Worm (Caenorhabditis elegans): ENCODE measurements around the gene T11B7.1.

T11B7.1 gene

DNA sequence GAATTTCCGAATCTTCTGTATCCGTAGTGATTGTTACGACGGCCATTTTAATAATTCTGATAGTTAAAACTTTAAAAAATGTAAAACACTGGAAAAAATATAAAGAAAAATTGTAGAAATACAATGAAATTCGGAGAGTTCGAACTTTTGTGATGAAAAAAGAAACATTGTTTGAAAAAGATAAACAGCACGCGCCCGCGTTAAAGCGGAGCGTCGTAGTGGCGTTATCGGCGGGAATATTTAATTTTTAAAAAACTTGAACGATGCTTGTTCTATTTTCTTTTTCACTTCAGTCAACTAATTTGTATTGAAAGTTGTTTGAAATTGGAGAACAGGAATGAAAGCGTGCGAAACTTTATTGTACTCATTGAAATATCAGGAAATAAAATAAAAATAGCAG lies 29.1 kb downstream of the T11B7.1 start, which contains the start of gene npp-23:
Gene npp-23 (minus strand): TSS at position 56 of the 400 bp plus-strand sequence.
- TF ChIP-seq ceh-13 (GFP tag; optimal IDR thresholded peaks at IDR 0.05) (no peak), scrt-1 (GFP tag; IDR thresholded peaks at IDR 0.05) (no peak), F13C5.2 (tag; optimal IDR thresholded peaks at IDR 0.05) (no peak), tra-4 (tag; optimal IDR thresholded peaks at IDR 0.05) (no peak), flt-1 (GFP tag; IDR thresholded peaks at IDR 0.05) (no peak), hnd-1 (tag; optimal IDR thresholded peaks at IDR 0.05) (no peak), aly-1 (tag; optimal IDR thresholded peaks at IDR 0.05) (no peak), sea-1 (GFP tag; conservative IDR thresholded peaks at IDR 0.05) (no peak)

DNA sequence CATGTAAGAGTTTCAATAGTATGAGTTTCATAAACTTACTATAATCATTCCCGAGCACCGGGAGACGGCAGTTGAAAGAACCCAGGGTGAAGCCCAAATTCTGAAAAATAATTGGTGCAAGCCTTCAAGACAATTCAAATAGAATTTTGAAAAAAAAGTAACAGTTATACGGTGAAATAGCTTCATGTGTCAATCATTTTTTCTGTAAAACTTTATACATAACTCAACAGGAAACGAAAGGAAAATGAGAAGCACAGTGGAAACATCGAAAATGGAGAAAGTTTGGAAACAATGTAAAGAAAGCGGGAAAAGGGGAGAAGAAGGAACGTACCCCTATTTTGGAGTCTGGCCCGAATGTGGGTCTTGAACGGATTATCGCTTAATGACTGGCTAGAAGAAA lies 32.4 kb downstream of the T11B7.1 start, which contains the start of gene C09G9.3:
Gene C09G9.3 (minus strand): TSS at position 101 of the 400 bp plus-strand sequence.
- TF ChIP-seq B0310.2 (tag; optimal IDR thresholded peaks at IDR 0.05): no peak
- TF ChIP-seq pes-1 (GFP tag; IDR thresholded peaks at IDR 0.05): no peak
- TF ChIP-seq tra-4 (tag; optimal IDR thresholded peaks at IDR 0.05): no peak
- TF ChIP-seq ceh-13 (GFP tag; optimal IDR thresholded peaks at IDR 0.05): no peak

DNA sequence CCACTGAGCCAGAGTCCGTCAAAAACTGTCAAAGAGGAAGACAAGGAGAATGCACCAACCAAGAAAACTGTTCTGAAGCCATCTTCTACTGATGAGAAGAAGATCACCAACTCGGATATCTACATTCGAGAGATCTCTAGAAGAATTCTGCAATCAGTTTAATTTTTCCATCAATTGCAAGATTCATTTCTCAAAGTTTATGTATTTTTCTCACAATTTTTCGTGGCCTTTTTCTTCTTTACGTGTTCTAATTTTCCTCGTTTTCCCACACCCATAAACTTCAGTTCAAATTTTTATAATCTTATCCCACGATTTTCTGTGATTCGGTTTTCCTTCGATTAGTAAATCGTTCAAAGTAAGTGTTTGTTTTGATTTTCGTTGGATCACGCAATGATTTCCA lies 33.3 kb downstream of the T11B7.1 start, which contains the start of gene hdl-2:
Gene hdl-2 (plus strand): TSS at position 301 of the 400 bp plus-strand sequence.
- TF ChIP-seq aly-1 (tag; optimal IDR thresholded peaks at IDR 0.05) (no peak), sea-1 (GFP tag; conservative IDR thresholded peaks at IDR 0.05) (no peak), ceh-13 (GFP tag; optimal IDR thresholded peaks at IDR 0.05) (no peak), F13C5.2 (tag; optimal IDR thresholded peaks at IDR 0.05) (no peak), tbx-11 (GFP tag; IDR thresholded peaks at IDR 0.05) (no peak), tra-4 (tag; optimal IDR thresholded peaks at IDR 0.05) (no peak), hmbx-1 (tag; optimal IDR thresholded peaks at IDR 0.05) (no peak), ama-1 (optimal IDR thresholded peaks at IDR 0.05) (no peak), ceh-36 (tag; optimal IDR thresholded peaks at IDR 0.05) (no peak), tbx-37 (GFP tag; conservative IDR thresholded peaks at IDR 0.05) (no peak), flt-1 (GFP tag; IDR thresholded peaks at IDR 0.05) (no peak)

DNA sequence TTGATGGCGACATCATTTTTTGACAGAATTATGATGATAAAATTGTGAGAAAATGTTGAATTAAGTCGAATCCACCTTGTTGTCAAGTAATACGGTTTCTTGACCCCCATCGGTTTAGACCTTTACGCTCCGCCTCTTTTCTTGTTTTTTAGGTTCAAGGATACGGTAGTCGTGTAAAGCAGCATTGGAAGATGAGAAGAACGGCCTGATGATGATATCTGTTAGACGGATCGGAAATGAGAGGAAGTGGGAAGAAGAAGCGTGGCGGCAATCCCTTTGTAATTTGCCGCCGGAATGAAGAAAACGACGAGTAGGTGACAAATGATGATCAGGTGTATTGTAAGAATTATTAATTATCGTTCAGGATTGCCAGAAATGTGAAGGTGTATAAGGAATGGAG lies 39.3 kb downstream of the T11B7.1 start, which contains the start of gene npax-4:
Gene npax-4 (minus strand): TSS at position 101 of the 400 bp plus-strand sequence.
- no peak for TF ChIP-seq hnd-1 (tag; optimal IDR thresholded peaks at IDR 0.05)
- no peak for TF ChIP-seq aly-1 (tag; optimal IDR thresholded peaks at IDR 0.05)
- TF ChIP-seq B0310.2 (tag; optimal IDR thresholded peaks at IDR 0.05): no peak
- TF ChIP-seq F13C5.2 (tag; optimal IDR thresholded peaks at IDR 0.05): no peak
- TF ChIP-seq hmbx-1 (tag; optimal IDR thresholded peaks at IDR 0.05): no peak
- TF ChIP-seq pes-1 (GFP tag; IDR thresholded peaks at IDR 0.05): no peak
- no peak for TF ChIP-seq tbx-11 (GFP tag; IDR thresholded peaks at IDR 0.05)
- TF ChIP-seq ets-7 (tag; optimal IDR thresholded peaks at IDR 0.05): no peak
- TF ChIP-seq ceh-36 (tag; optimal IDR thresholded peaks at IDR 0.05): no peak
- no peak for TF ChIP-seq ceh-13 (GFP tag; optimal IDR thresholded peaks at IDR 0.05)
- TF ChIP-seq hmg-4 (GFP tag; optimal IDR thresholded peaks at IDR 0.05): no peak
- TF ChIP-seq tbx-37 (GFP tag; conservative IDR thresholded peaks at IDR 0.05): no peak
- TF ChIP-seq scrt-1 (GFP tag; IDR thresholded peaks at IDR 0.05): no peak
- TF ChIP-seq tra-4 (tag; optimal IDR thresholded peaks at IDR 0.05): no peak
- no peak for TF ChIP-seq ama-1 (optimal IDR thresholded peaks at IDR 0.05)
- TF ChIP-seq flt-1 (GFP tag; IDR thresholded peaks at IDR 0.05): no peak
- no peak for TF ChIP-seq sea-1 (GFP tag; conservative IDR thresholded peaks at IDR 0.05)

DNA sequence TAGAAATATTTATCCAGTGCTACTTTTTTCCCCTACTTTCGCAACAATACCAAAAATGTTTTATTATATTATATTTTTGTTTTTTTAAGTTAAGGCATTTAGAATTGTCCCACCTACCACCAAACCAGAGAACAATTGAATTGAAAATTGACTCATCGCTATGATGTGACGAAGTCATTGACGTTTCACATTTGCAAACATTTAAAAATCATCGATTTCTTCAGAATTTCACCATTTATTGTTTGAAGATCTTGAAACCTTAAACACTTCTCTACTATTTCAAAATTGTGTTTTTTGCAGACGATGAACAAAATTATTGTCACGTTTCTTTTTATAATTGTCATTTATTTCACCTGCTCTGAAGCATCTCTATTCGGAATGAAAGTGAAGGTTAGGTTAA lies 40.7 kb downstream of the T11B7.1 start, which contains the start of gene C09G9.8:
Gene C09G9.8 (plus strand): TSS at position 301 of the 400 bp plus-strand sequence.
- TF ChIP-seq ceh-13 (GFP tag; optimal IDR thresholded peaks at IDR 0.05) (no peak), ets-7 (tag; optimal IDR thresholded peaks at IDR 0.05) (no peak), hmbx-1 (tag; optimal IDR thresholded peaks at IDR 0.05) (no peak), ama-1 (optimal IDR thresholded peaks at IDR 0.05) (no peak), F13C5.2 (tag; optimal IDR thresholded peaks at IDR 0.05) (no peak), tbx-11 (GFP tag; IDR thresholded peaks at IDR 0.05) (no peak), tbx-37 (GFP tag; conservative IDR thresholded peaks at IDR 0.05) (no peak), pes-1 (GFP tag; IDR thresholded peaks at IDR 0.05) (no peak), aly-1 (tag; optimal IDR thresholded peaks at IDR 0.05) (no peak), ceh-36 (tag; optimal IDR thresholded peaks at IDR 0.05) (no peak), flt-1 (GFP tag; IDR thresholded peaks at IDR 0.05) (no peak), scrt-1 (GFP tag; IDR thresholded peaks at IDR 0.05) (no peak), B0310.2 (tag; optimal IDR thresholded peaks at IDR 0.05) (no peak)

DNA sequence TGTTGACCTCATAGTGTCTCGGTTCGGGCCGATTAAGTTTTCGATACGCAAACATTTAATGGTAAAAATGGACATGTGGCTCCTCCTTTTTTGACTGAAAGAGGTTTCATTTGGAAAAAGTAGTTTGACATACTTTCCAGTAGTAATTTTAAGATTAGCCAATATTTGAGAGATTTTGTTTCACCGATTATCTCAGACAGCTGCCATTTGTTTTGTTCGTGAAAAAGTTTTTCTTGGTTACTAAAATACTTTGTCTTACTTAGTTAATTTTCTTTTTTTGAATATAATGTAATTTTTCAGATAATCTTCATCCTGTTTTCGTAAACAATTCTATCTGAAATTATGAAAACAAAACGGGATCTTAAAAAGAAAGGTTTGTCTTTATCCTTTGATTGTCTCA lies 45.7 kb downstream of the T11B7.1 start, which contains the start of gene C09G9.5:
Gene C09G9.5 (plus strand): TSS at position 301 of the 400 bp plus-strand sequence.
- no peak for TF ChIP-seq aly-1 (tag; optimal IDR thresholded peaks at IDR 0.05)
- TF ChIP-seq hmbx-1 (tag; optimal IDR thresholded peaks at IDR 0.05): no peak
- TF ChIP-seq tra-4 (tag; optimal IDR thresholded peaks at IDR 0.05): no peak
- no peak for TF ChIP-seq flt-1 (GFP tag; IDR thresholded peaks at IDR 0.05)
- no peak for TF ChIP-seq tbx-11 (GFP tag; IDR thresholded peaks at IDR 0.05)
- no peak for TF ChIP-seq ceh-13 (GFP tag; optimal IDR thresholded peaks at IDR 0.05)
- TF ChIP-seq sea-1 (GFP tag; conservative IDR thresholded peaks at IDR 0.05): no peak
- no peak for TF ChIP-seq hmg-4 (GFP tag; optimal IDR thresholded peaks at IDR 0.05)
- no peak for TF ChIP-seq ama-1 (optimal IDR thresholded peaks at IDR 0.05)
- TF ChIP-seq ceh-36 (tag; optimal IDR thresholded peaks at IDR 0.05): no peak
- TF ChIP-seq B0310.2 (tag; optimal IDR thresholded peaks at IDR 0.05): no peak
- TF ChIP-seq tbx-37 (GFP tag; conservative IDR thresholded peaks at IDR 0.05): no peak
- no peak for TF ChIP-seq hnd-1 (tag; optimal IDR thresholded peaks at IDR 0.05)
- no peak for TF ChIP-seq pes-1 (GFP tag; IDR thresholded peaks at IDR 0.05)
- no peak for TF ChIP-seq scrt-1 (GFP tag; IDR thresholded peaks at IDR 0.05)
- no peak for TF ChIP-seq F13C5.2 (tag; optimal IDR thresholded peaks at IDR 0.05)
- no peak for TF ChIP-seq ets-7 (tag; optimal IDR thresholded peaks at IDR 0.05)

DNA sequence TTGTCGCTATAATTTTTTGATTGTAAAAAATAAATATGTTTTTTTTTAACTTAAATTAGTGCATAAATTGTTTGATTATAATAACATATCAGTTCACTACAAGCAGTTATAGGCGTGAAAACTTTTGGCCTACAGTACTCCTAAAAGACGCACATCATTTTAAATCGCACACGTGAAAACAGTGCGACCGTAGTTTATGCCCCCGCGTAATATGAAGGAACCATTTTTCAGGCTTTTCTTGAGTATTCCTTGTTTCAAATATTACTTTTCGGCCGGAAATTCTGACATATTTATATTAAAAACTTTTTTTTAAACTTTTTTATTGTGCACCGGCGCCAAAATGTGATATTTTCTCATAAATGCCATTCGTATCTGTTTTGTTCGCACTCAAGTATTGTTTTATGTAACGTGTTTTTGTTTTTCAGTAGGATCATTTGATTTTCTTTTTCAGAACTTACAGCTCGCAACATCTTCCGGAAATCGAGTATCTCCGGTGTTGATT lies 48.1 kb downstream of the T11B7.1 start, which contains the start of gene oma-1:
Gene oma-1 (plus strand): TSS at position 452 of the 502 bp plus-strand sequence.
- TF ChIP-seq aly-1 (tag; optimal IDR thresholded peaks at IDR 0.05) (no peak), flt-1 (GFP tag; IDR thresholded peaks at IDR 0.05) (no peak), tra-4 (tag; optimal IDR thresholded peaks at IDR 0.05) (no peak), F13C5.2 (tag; optimal IDR thresholded peaks at IDR 0.05) (no peak), ets-7 (tag; optimal IDR thresholded peaks at IDR 0.05) (no peak), ceh-13 (GFP tag; optimal IDR thresholded peaks at IDR 0.05) (no peak), sea-1 (GFP tag; conservative IDR thresholded peaks at IDR 0.05) (no peak), tbx-11 (GFP tag; IDR thresholded peaks at IDR 0.05) (no peak), B0310.2 (tag; optimal IDR thresholded peaks at IDR 0.05) (no peak), ceh-36 (tag; optimal IDR thresholded peaks at IDR 0.05) (no peak), pes-1 (GFP tag; IDR thresholded peaks at IDR 0.05) (no peak), ama-1 (optimal IDR thresholded peaks at IDR 0.05) (no peak), hmg-4 (GFP tag; optimal IDR thresholded peaks at IDR 0.05) (no peak), scrt-1 (GFP tag; IDR thresholded peaks at IDR 0.05) (no peak), hmbx-1 (tag; optimal IDR thresholded peaks at IDR 0.05) (no peak), tbx-37 (GFP tag; conservative IDR thresholded peaks at IDR 0.05) (no peak), hnd-1 (tag; optimal IDR thresholded peaks at IDR 0.05) (no peak)

All from whole organism, early embryonic.